Worm (Caenorhabditis elegans) whole organism, dauer: Measurements from ENCODE around the gene fbxb-83.
"Not testable (repeated sequence)": the region's sequence is repeated elsewhere in the genome, so short reads cannot be mapped to it uniquely, and the experiment has no call there.

Experiments
- unc-62 ChIP-seq: sonication (generic microtip); optimal IDR thresholded peaks from 2 replicates; lab custom pipeline; 2017; ENCODE audit warnings: missing biosample characterization, missing genetic modification reagents, missing genetic modification characterization

fbxb-83 gene

ce11 chrIII:130650-131049, 14.4 kb downstream of the fbxb-83 start, which contains the start of the genes nhr-280 and C29F9.2:
Gene nhr-280 (minus strand): TSS chrIII:130750.
Gene C29F9.2 (plus strand): TSS chrIII:130947.
- no peak for TF ChIP-seq unc-62 (GFP tag; lab: Kevin White, UChicago)

- no peak for TF ChIP-seq unc-62 (GFP tag; lab: Kevin White, UChicago)
Measured at ce11 chrIII:124478-124877, 20.5 kb downstream of the fbxb-83 start, which contains the start of gene pals-23. Gene pals-23 (plus strand): TSS chrIII:124778.

- TF ChIP-seq unc-62 (GFP tag; lab: Kevin White, UChicago): not testable (repeated sequence)
Measured at ce11 chrIII:121983-122449, 23.0 kb downstream of the fbxb-83 start, which contains the start of gene C29F9.12. Gene C29F9.12 (minus strand): TSS chrIII:122033.

ce11 chrIII:120199-120598, 24.8 kb downstream of the fbxb-83 start, which contains the start of gene pals-24:
Gene pals-24 (plus strand): TSS chrIII:120435.
- TF ChIP-seq unc-62 (GFP tag; lab: Kevin White, UChicago): no peak

- no peak for TF ChIP-seq unc-62 (GFP tag; lab: Kevin White, UChicago)
Measured at ce11 chrIII:117857-118256, 27.2 kb downstream of the fbxb-83 start.

- no peak for TF ChIP-seq unc-62 (GFP tag; lab: Kevin White, UChicago)
Measured at ce11 chrIII:117210-117609, 27.8 kb downstream of the fbxb-83 start, which contains the start of gene C29F9.5. Gene C29F9.5 (plus strand): TSS chrIII:117510.

- TF ChIP-seq unc-62 (GFP tag; lab: Kevin White, UChicago): no peak
Measured at ce11 chrIII:114603-115002, 30.4 kb downstream of the fbxb-83 start, which contains the start of gene C29F9.6. Gene C29F9.6 (plus strand): TSS chrIII:114903.

- not testable (repeated sequence) for TF ChIP-seq unc-62 (GFP tag; lab: Kevin White, UChicago)
Measured at ce11 chrIII:98822-99221, 46.2 kb downstream of the fbxb-83 start, which contains the start of gene C29F9.9. Gene C29F9.9 (minus strand): TSS chrIII:98922.

ce11 chrIII:97018-97417, 48.0 kb downstream of the fbxb-83 start, which contains the start of gene C29F9.8:
Gene C29F9.8 (minus strand): TSS chrIII:97118.
- TF ChIP-seq unc-62 (GFP tag; lab: Kevin White, UChicago): not testable (repeated sequence)

ce11 chrIII:96196-96595, 48.8 kb downstream of the fbxb-83 start:
- TF ChIP-seq unc-62 (GFP tag; lab: Kevin White, UChicago): no peak

ce11 chrIII:94759-95330, 50.2 kb downstream of the fbxb-83 start, which contains the start of gene pat-4:
Gene pat-4 (minus strand): TSS chrIII:94809.
- TF ChIP-seq unc-62 (GFP tag; lab: Kevin White, UChicago): no peak
